4 fruit fly cellular contexts compared by ENCODE assay signal in genomic region chr3L:12442593-12442992, dm6.
A peak's percentile ranks its signal among the peaks of the same experiment; 100 is the strongest.
TF ChIP-seq lines count a peak whose summit lies in the region.

No protein-coding gene starts in this region.

- no peak for TF ChIP-seq CTCF in whole organism, embryonic (GFP tag; optimal IDR thresholded peaks at IDR 0.05; lab: Kevin White, UChicago)

TF ChIP-seq in whole organism, embryonic, 481 proteins besides CTCF, POLR2A, EP300 and RAD21 (continues in another document):
- TF ChIP-seq CG10979 (tag; optimal IDR thresholded peaks at IDR 0.05; lab: Kevin White, UChicago), result peak; percentile 54
- no peak for TF ChIP-seq CG12155 (GFP tag; optimal IDR thresholded peaks at IDR 0.05; lab: Kevin White, UChicago)
- peak; percentile 38 for TF ChIP-seq CG14710 (tag; optimal IDR thresholded peaks at IDR 0.05; lab: Kevin White, UChicago)
- peak; percentile 39 for TF ChIP-seq gem (tag; optimal IDR thresholded peaks at IDR 0.05; lab: Kevin White, UChicago)
- peak; percentile 28 for TF ChIP-seq CG17829 (tag; optimal IDR thresholded peaks at IDR 0.05; lab: Kevin White, UChicago)
- no peak for TF ChIP-seq CG7745 (tag; optimal IDR thresholded peaks at IDR 0.05; lab: Kevin White, UChicago)
- peak; percentile 12 for TF ChIP-seq CG8924 (tag; optimal IDR thresholded peaks at IDR 0.05; lab: Kevin White, UChicago)
- TF ChIP-seq CG15696 (tag; optimal IDR thresholded peaks at IDR 0.05; lab: Kevin White, UChicago), result peak; percentile 45
- TF ChIP-seq lola (GFP tag; optimal IDR thresholded peaks at IDR 0.05; lab: Kevin White, UChicago), result peak in 1 of 3 experiments; percentile 60
- TF ChIP-seq Bgb (GFP tag; IDR thresholded peaks at IDR 0.05; lab: Robert Waterston, UW; ENCODE audit: partially characterized antibody), result no peak
- peak; percentile 1 for TF ChIP-seq CG13424 (tag; optimal IDR thresholded peaks at IDR 0.05; lab: Kevin White, UChicago)
- peak; percentile 13 for TF ChIP-seq CG10267 (tag; optimal IDR thresholded peaks at IDR 0.05; lab: Kevin White, UChicago)
- no peak for TF ChIP-seq CG5245 (GFP tag; optimal IDR thresholded peaks at IDR 0.05; lab: Kevin White, UChicago)
- TF ChIP-seq Drgx (GFP tag; IDR thresholded peaks at IDR 0.05; lab: Robert Waterston, UW), result 0 out of 2 replicates have a peak, but pooled peaks have one; percentile 6
- peak; percentile 43 for TF ChIP-seq CG18262 (tag; optimal IDR thresholded peaks at IDR 0.05; lab: Kevin White, UChicago)
- peak; percentile 1 for TF ChIP-seq CG1529 (GFP tag; optimal IDR thresholded peaks at IDR 0.05; lab: Kevin White, UChicago)
- peak; percentile 75 for TF ChIP-seq CG4707 (GFP tag; optimal IDR thresholded peaks at IDR 0.05; lab: Kevin White, UChicago)
- TF ChIP-seq dmrt11E (tag; optimal IDR thresholded peaks at IDR 0.05; lab: Kevin White, UChicago), result peak; percentile 64
- peak; percentile 31 for TF ChIP-seq CG33557 (GFP tag; optimal IDR thresholded peaks at IDR 0.05; lab: Kevin White, UChicago)
- peak; percentile 10 for TF ChIP-seq Oli (tag; optimal IDR thresholded peaks at IDR 0.05; lab: Kevin White, UChicago)
- peak; percentile 20 to 47 for TF ChIP-seq bsh (GFP tag; optimal IDR thresholded peaks at IDR 0.05; lab: Kevin White, UChicago)
- no peak for TF ChIP-seq Eip74EF (GFP tag; optimal IDR thresholded peaks at IDR 0.05; lab: Kevin White, UChicago)

TF ChIP-seq in whole organism, prepupa, 60 proteins besides CTCF, POLR2A, EP300 and RAD21 (continues in another document):
- TF ChIP-seq CG11902 (GFP tag; optimal IDR thresholded peaks at IDR 0.05; lab: Kevin White, UChicago) (peak; percentile 31), achi (GFP tag; optimal IDR thresholded peaks at IDR 0.05; lab: Kevin White, UChicago) (peak; percentile 73), CG7368 (GFP tag; optimal IDR thresholded peaks at IDR 0.05; lab: Kevin White, UChicago) (peak; percentile 37), CG32006 (GFP tag; optimal IDR thresholded peaks at IDR 0.05; lab: Kevin White, UChicago) (peak; percentile 75), CG8119 (GFP tag; IDR thresholded peaks at IDR 0.05; lab: Robert Waterston, UW) (peak; percentile 66), salr (GFP tag; optimal IDR thresholded peaks at IDR 0.05; lab: Kevin White, UChicago) (peak; percentile 55 to 59), CG6276 (GFP tag; optimal IDR thresholded peaks at IDR 0.05; lab: Kevin White, UChicago) (peak; percentile 36), CG34406 (GFP tag; optimal IDR thresholded peaks at IDR 0.05; lab: Kevin White, UChicago) (peak; percentile 73), Sox102F (GFP tag; optimal IDR thresholded peaks at IDR 0.05; lab: Kevin White, UChicago) (peak; percentile 83), CG6163 (GFP tag; IDR thresholded peaks at IDR 0.05; lab: Robert Waterston, UW) (peak; percentile 65; the same call in 2 of the 3 replicates), vri (GFP tag; optimal IDR thresholded peaks at IDR 0.05; lab: Kevin White, UChicago) (peak; percentile 45), fd85E (GFP tag; optimal IDR thresholded peaks at IDR 0.05; lab: Kevin White, UChicago) (no peak), CG10669 (GFP tag; optimal IDR thresholded peaks at IDR 0.05; lab: Kevin White, UChicago) (peak; percentile 75), Blimp-1 (GFP tag; optimal IDR thresholded peaks at IDR 0.05; lab: Kevin White, UChicago) (peak; percentile 11), Sox14 (GFP tag; optimal IDR thresholded peaks at IDR 0.05; lab: Kevin White, UChicago) (peak; percentile 72), Eip93F (GFP tag; optimal IDR thresholded peaks at IDR 0.05; lab: Kevin White, UChicago) (no peak), Eip75B (GFP tag; optimal IDR thresholded peaks at IDR 0.05; lab: Kevin White, UChicago) (peak; percentile 55), CG6808 (GFP tag; optimal IDR thresholded peaks at IDR 0.05; lab: Kevin White, UChicago) (peak; percentile 76), Smox (GFP tag; optimal IDR thresholded peaks at IDR 0.05; lab: Kevin White, UChicago) (peak; percentile 75), CG9139 (GFP tag; optimal IDR thresholded peaks at IDR 0.05; lab: Kevin White, UChicago) (peak; percentile 37), eg (GFP tag; IDR thresholded peaks at IDR 0.05; lab: Robert Waterston, UW) (peak; percentile 50; the same call in 1 of the 3 replicates), CG11294 (GFP tag; IDR thresholded peaks at IDR 0.05; lab: Robert Waterston, UW) (no peak), Eip78C (GFP tag; lab: Kevin White, UChicago) (peak; percentile 94)

TF ChIP-seq in whole organism, pupa, 21 proteins besides CTCF, POLR2A, EP300 and RAD21:
- peak; percentile 13 for TF ChIP-seq EcR (GFP tag; optimal IDR thresholded peaks at IDR 0.05; lab: Kevin White, UChicago)
- TF ChIP-seq Pif1A (GFP tag; optimal IDR thresholded peaks at IDR 0.05; lab: Kevin White, UChicago), result peak; percentile 50
- no peak for TF ChIP-seq fd96Ca (GFP tag; IDR thresholded peaks at IDR 0.05; lab: Robert Waterston, UW)
- TF ChIP-seq CG10348 (GFP tag; IDR thresholded peaks at IDR 0.05; lab: Robert Waterston, UW), result no peak
- TF ChIP-seq Snoo (tag; optimal IDR thresholded peaks at IDR 0.05; lab: Kevin White, UChicago), result peak; percentile 56
- peak; percentile 10; the same call in 1 of the 3 replicates for TF ChIP-seq CG4496 (GFP tag; IDR thresholded peaks at IDR 0.05; lab: Robert Waterston, UW)
- no peak for TF ChIP-seq gl (tag; optimal IDR thresholded peaks at IDR 0.05; lab: Kevin White, UChicago)
- peak; percentile 74 for TF ChIP-seq CG15710 (tag; optimal IDR thresholded peaks at IDR 0.05; lab: Kevin White, UChicago)
- TF ChIP-seq CG8159 (tag; optimal IDR thresholded peaks at IDR 0.05; lab: Kevin White, UChicago), result peak; percentile 82
- TF ChIP-seq CG8301 (tag; optimal IDR thresholded peaks at IDR 0.05; lab: Kevin White, UChicago), result peak; percentile 54
- TF ChIP-seq Pif1B (GFP tag; optimal IDR thresholded peaks at IDR 0.05; lab: Kevin White, UChicago), result peak; percentile 57
- no peak for TF ChIP-seq rn (GFP tag; IDR thresholded peaks at IDR 0.05; lab: Robert Waterston, UW)
- peak; percentile 43 for TF ChIP-seq CG13204 (GFP tag; optimal IDR thresholded peaks at IDR 0.05; lab: Kevin White, UChicago)
- TF ChIP-seq D1 (tag; optimal IDR thresholded peaks at IDR 0.05; lab: Kevin White, UChicago), result no peak
- TF ChIP-seq CG12605 (GFP tag; IDR thresholded peaks at IDR 0.05; lab: Robert Waterston, UW), result no peak
- TF ChIP-seq CG9948 (tag; optimal IDR thresholded peaks at IDR 0.05; lab: Kevin White, UChicago), result peak; percentile 37
- TF ChIP-seq CG14655 (GFP tag; optimal IDR thresholded peaks at IDR 0.05; lab: Kevin White, UChicago), result peak; percentile 65
- TF ChIP-seq CG17806 (tag; optimal IDR thresholded peaks at IDR 0.05; lab: Kevin White, UChicago), result peak; percentile 63
- no peak for TF ChIP-seq Ets98B (GFP tag; IDR thresholded peaks at IDR 0.05; lab: Robert Waterston, UW)
- TF ChIP-seq CG34367 (tag; optimal IDR thresholded peaks at IDR 0.05; lab: Kevin White, UChicago), result peak; percentile 53
- no peak for TF ChIP-seq CG32121 (GFP tag; IDR thresholded peaks at IDR 0.05; lab: Robert Waterston, UW)

TF ChIP-seq in whole organism, wandering third instar larva, 38 proteins besides CTCF, POLR2A, EP300 and RAD21 (continues in another document):
- TF ChIP-seq h (GFP tag; optimal IDR thresholded peaks at IDR 0.05; lab: Kevin White, UChicago) (peak; percentile 65), CG9705 (GFP tag; optimal IDR thresholded peaks at IDR 0.05; lab: Kevin White, UChicago) (no peak), fru (GFP tag; optimal IDR thresholded peaks at IDR 0.05; lab: Kevin White, UChicago) (peak; percentile 49), Dfd (GFP tag; optimal IDR thresholded peaks at IDR 0.05; lab: Kevin White, UChicago) (no peak), psq (GFP tag; optimal IDR thresholded peaks at IDR 0.05; lab: Kevin White, UChicago) (peak; percentile 47), Abd-B (GFP tag; optimal IDR thresholded peaks at IDR 0.05; lab: Kevin White, UChicago) (no peak), CG32264 (GFP tag; optimal IDR thresholded peaks at IDR 0.05; lab: Kevin White, UChicago) (no peak), Hr83 (GFP tag; optimal IDR thresholded peaks at IDR 0.05; lab: Kevin White, UChicago; ENCODE audit: poor library complexity, severe bottlenecking) (no peak), HLH106 (tag; optimal IDR thresholded peaks at IDR 0.05; lab: Kevin White, UChicago) (peak; percentile 46), Sp1 (GFP tag; optimal IDR thresholded peaks at IDR 0.05; lab: Kevin White, UChicago) (peak; percentile 65), woc (GFP tag; optimal IDR thresholded peaks at IDR 0.05; lab: Kevin White, UChicago) (peak; percentile 63), Dif (GFP tag; optimal IDR thresholded peaks at IDR 0.05; lab: Kevin White, UChicago; ENCODE audit: partially characterized antibody) (no peak), GATAd (GFP tag; optimal IDR thresholded peaks at IDR 0.05; lab: Kevin White, UChicago) (no peak), foxo (GFP tag; optimal IDR thresholded peaks at IDR 0.05; lab: Kevin White, UChicago) (peak in 1 of 2 experiments; percentile 46), rgr (GFP tag; optimal IDR thresholded peaks at IDR 0.05; lab: Kevin White, UChicago) (peak; percentile 52), Mio (GFP tag; optimal IDR thresholded peaks at IDR 0.05; lab: Kevin White, UChicago) (no peak), dmrt93B (GFP tag; optimal IDR thresholded peaks at IDR 0.05; lab: Kevin White, UChicago) (peak; percentile 19), OdsH (GFP tag; optimal IDR thresholded peaks at IDR 0.05; lab: Kevin White, UChicago) (peak; percentile 52), brk (GFP tag; optimal IDR thresholded peaks at IDR 0.05; lab: Kevin White, UChicago) (no peak), Hr78 (GFP tag; optimal IDR thresholded peaks at IDR 0.05; lab: Kevin White, UChicago) (no peak), Myc (optimal IDR thresholded peaks at IDR 0.05; lab: Kevin White, UChicago) (no peak), dsf (GFP tag; optimal IDR thresholded peaks at IDR 0.05; lab: Kevin White, UChicago; ENCODE audit: borderline replicate concordance) (no peak), CrebA (GFP tag; optimal IDR thresholded peaks at IDR 0.05; lab: Kevin White, UChicago; ENCODE audit: borderline replicate concordance) (no peak), jim (GFP tag; optimal IDR thresholded peaks at IDR 0.05; lab: Kevin White, UChicago) (no peak), Rel (GFP tag; optimal IDR thresholded peaks at IDR 0.05; lab: Kevin White, UChicago) (no peak), Rel (tag; optimal IDR thresholded peaks at IDR 0.05; lab: Kevin White, UChicago) (no peak), sv (GFP tag; optimal IDR thresholded peaks at IDR 0.05; lab: Kevin White, UChicago) (no peak), Vsx2 (GFP tag; optimal IDR thresholded peaks at IDR 0.05; lab: Kevin White, UChicago; ENCODE audit: partially characterized antibody) (no peak), Jra (GFP tag; optimal IDR thresholded peaks at IDR 0.05; lab: Kevin White, UChicago) (no peak), pan (optimal IDR thresholded peaks at IDR 0.05; lab: Kevin White, UChicago) (no peak), Hnf4 (GFP tag; optimal IDR thresholded peaks at IDR 0.05; lab: Kevin White, UChicago) (no peak), dl (GFP tag; optimal IDR thresholded peaks at IDR 0.05; lab: Kevin White, UChicago; ENCODE audit: insufficient read depth in 1 of 2, partially characterized antibody in 2 of 2) (no peak), lola (GFP tag; optimal IDR thresholded peaks at IDR 0.05; lab: Kevin White, UChicago) (no peak)

Comparison
In these comparisons a context has a peak if more than half of its experiments do, and no peak if none do; other contexts are left out.
1. Of the 7 proteins assayed by ChIP-seq in both whole organism, embryonic and whole organism, prepupa: peak only in whole organism, embryonic: none; only in whole organism, prepupa: CG16779, CG6854, Hr39 and Sox102F; in both: Blimp-1; in neither: 2.